Fruit fly (Drosophila melanogaster) whole organism, wandering third instar larva: Measurements from ENCODE around the gene Herc4.

Experiments used
- CG9705 ChIP-seq: fragments of 200-800 bp; sonication (Bioruptor generic); optimal IDR thresholded peaks from 2 replicates; lab custom pipeline; 2018; ENCODE audit warnings: missing biosample characterization, mild to moderate bottlenecking, missing genetic modification characterization
- Dif ChIP-seq: fragments of 200-275, 200-300 bp; sonication (Bioruptor generic); optimal IDR thresholded peaks from 2 replicates; lab custom pipeline; 2018; ENCODE audit warnings: missing biosample characterization, missing genetic modification characterization; ENCODE audit not compliant: partially characterized antibody
- Hr78 ChIP-seq: fragments of >200 bp; optimal IDR thresholded peaks from 2 replicates; lab custom pipeline; 2017; ENCODE audit warnings: missing biosample characterization, missing genetic modification characterization
- Myc ChIP-seq: fragments of >200 bp; optimal IDR thresholded peaks from 2 replicates; lab custom pipeline; 2017
- Rel ChIP-seq, 2 experiments: fragments of 200-800 bp; sonication (Bioruptor generic) in 1 of 2; optimal IDR thresholded peaks; 2 replicates in 1 of 2; 3 replicates in 1 of 2; lab custom pipeline; 2016 to 2019; ENCODE audit warnings: mild to moderate bottlenecking in 2 of 2, missing biosample characterization in 2 of 2, missing genetic modification characterization in 2 of 2, moderate library complexity in 1 of 2
- Vsx2 ChIP-seq: fragments of 200-300, 225-300 bp; sonication (Bioruptor generic); optimal IDR thresholded peaks from 2 replicates; lab custom pipeline; 2018; ENCODE audit warnings: missing biosample characterization, missing genetic modification characterization; ENCODE audit not compliant: partially characterized antibody
- br ChIP-seq: fragments of 200-800 bp; sonication (Bioruptor generic); optimal IDR thresholded peaks from 2 replicates; lab custom pipeline; 2016; ENCODE audit warnings: missing biosample characterization, missing genetic modification characterization
- fru ChIP-seq: fragments of 200-800 bp; sonication (Bioruptor generic); optimal IDR thresholded peaks from 3 replicates; lab custom pipeline; 2016; ENCODE audit warnings: missing biosample characterization, mild to moderate bottlenecking, missing genetic modification characterization
- h ChIP-seq: fragments of 200-800 bp; sonication (Bioruptor generic); optimal IDR thresholded peaks from 3 replicates; lab custom pipeline; 2016; ENCODE audit warnings: missing biosample characterization, mild to moderate bottlenecking, missing genetic modification characterization
- pan ChIP-seq: fragments of >200 bp; optimal IDR thresholded peaks from 2 replicates; lab custom pipeline; 2017
- psq ChIP-seq: fragments of 200-800 bp; sonication (Bioruptor generic); optimal IDR thresholded peaks from 3 replicates; lab custom pipeline; 2017; ENCODE audit warnings: missing biosample characterization, mild to moderate bottlenecking, missing genetic modification characterization, moderate library complexity
- rgr ChIP-seq: fragments of 200-800 bp; sonication (Bioruptor generic); optimal IDR thresholded peaks from 3 replicates; lab custom pipeline; 2016; ENCODE audit warnings: missing biosample characterization, mild to moderate bottlenecking, missing genetic modification characterization
- usp ChIP-seq: fragments of >200 bp; optimal IDR thresholded peaks from 2 replicates; lab custom pipeline; 2017; ENCODE audit warnings: missing biosample characterization, missing genetic modification characterization

DNA sequence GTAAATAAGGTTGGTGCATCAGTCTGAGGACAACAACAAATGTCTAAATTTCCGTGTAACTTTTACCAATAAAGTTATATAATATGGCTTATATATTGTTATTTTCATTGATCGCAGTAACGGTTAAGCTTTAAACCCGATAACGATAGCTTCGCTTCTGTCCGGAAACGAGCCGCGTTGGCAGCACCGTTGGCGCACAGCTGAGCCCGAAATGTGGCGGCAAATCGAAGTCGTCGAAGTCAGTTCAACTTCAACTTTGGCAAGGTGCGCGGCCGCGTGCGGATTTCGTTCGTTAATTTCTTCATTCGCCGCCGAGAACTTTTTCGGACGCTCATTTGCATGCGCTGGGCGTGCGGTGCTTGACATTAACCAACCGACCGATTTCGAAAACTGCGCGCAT is 4.7 kb downstream of the Herc4 start, which contains the start of gene Myo61F:
- TF ChIP-seq Rel (GFP tag; optimal IDR thresholded peaks at IDR 0.05; lab: Kevin White, UChicago): no peak
- TF ChIP-seq Rel (tag; optimal IDR thresholded peaks at IDR 0.05; lab: Kevin White, UChicago): peak; percentile 38
- no peak for TF ChIP-seq fru
- TF ChIP-seq Myc (lab: Kevin White, UChicago): no peak
- TF ChIP-seq usp (GFP tag; lab: Kevin White, UChicago): no peak
- no peak for TF ChIP-seq CG9705
- TF ChIP-seq br (GFP tag; lab: Kevin White, UChicago): no peak
- TF ChIP-seq rgr: no peak
- no peak for TF ChIP-seq psq (GFP tag; lab: Kevin White, UChicago)
- TF ChIP-seq Hr78: no peak
- no peak for TF ChIP-seq h (GFP tag; lab: Kevin White, UChicago)
- no peak for TF ChIP-seq pan (lab: Kevin White, UChicago)
- TF ChIP-seq Vsx2 (GFP tag; lab: Kevin White, UChicago): no peak
- no peak for TF ChIP-seq Dif (GFP tag; lab: Kevin White, UChicago)
